Worm (Caenorhabditis elegans) whole organism, L3 larva: ENCODE measurements around the gene Y102F5A.1.

Source experiments
- aly-2 ChIP-seq: fragments of 150-350 bp; optimal IDR thresholded peaks from 2 replicates; lab custom pipeline; 2014; ENCODE audit warnings: missing biosample characterization, missing genetic modification characterization
- ama-1 ChIP-seq: fragments of 150-350 bp; optimal IDR thresholded peaks from 2 replicates; lab custom pipeline; 2018
- ceh-9 ChIP-seq: sonication (generic microtip); optimal IDR thresholded peaks from 2 replicates; lab custom pipeline; 2018; ENCODE audit warnings: missing biosample characterization, missing genetic modification characterization
- elt-1 ChIP-seq: fragments of 150-350 bp; optimal IDR thresholded peaks from 2 replicates; lab custom pipeline; 2014; ENCODE audit warnings: missing biosample characterization, missing genetic modification characterization
- elt-2 ChIP-seq: sonication (generic microtip); optimal IDR thresholded peaks from 2 replicates; lab custom pipeline; 2016; ENCODE audit warnings: missing genetic modification reagents, mild to moderate bottlenecking, missing genetic modification characterization, missing compliant biosample characterization
- fkh-10 ChIP-seq: sonication (generic microtip); optimal IDR thresholded peaks from 2 replicates; lab custom pipeline; 2017; ENCODE audit warnings: missing biosample characterization, missing genetic modification reagents, missing genetic modification characterization
- fkh-2 ChIP-seq: fragments of 150-350 bp; optimal IDR thresholded peaks from 2 replicates; lab custom pipeline; 2014; ENCODE audit warnings: missing biosample characterization, missing genetic modification reagents, missing genetic modification characterization
- nhr-237 ChIP-seq: fragments of 150-350 bp; optimal IDR thresholded peaks from 2 replicates; lab custom pipeline; 2014; ENCODE audit warnings: missing biosample characterization, missing genetic modification characterization
- nhr-28 ChIP-seq: fragments of 150-350 bp; optimal IDR thresholded peaks from 2 replicates; lab custom pipeline; 2014; ENCODE audit warnings: missing biosample characterization, missing genetic modification characterization
- unc-62 ChIP-seq: fragments of 150-350 bp; sonication (generic microtip); optimal IDR thresholded peaks from 4 replicates; lab custom pipeline; 2014; ENCODE audit warnings: missing biosample characterization, missing genetic modification reagents, missing genetic modification characterization
- zag-1 ChIP-seq: fragments of 150-350 bp; optimal IDR thresholded peaks from 2 replicates; lab custom pipeline; 2014; ENCODE audit warnings: missing biosample characterization, missing genetic modification characterization

ce11 chrX:11737053-11737452 lies 47.1 kb downstream of the Y102F5A.1 start, which contains the start of gene D1053.3:
- TF ChIP-seq nhr-237 (tag; lab: Kevin White, UChicago) (no peak), fkh-2 (tag; lab: Kevin White, UChicago) (no peak), elt-1 (tag; lab: Kevin White, UChicago) (no peak), zag-1 (tag; lab: Kevin White, UChicago) (no peak), ama-1 (lab: Kevin White, UChicago) (no peak), nhr-28 (tag; lab: Kevin White, UChicago) (no peak), aly-2 (no peak), ceh-9 (tag; lab: Kevin White, UChicago) (no peak), fkh-10 (GFP tag; lab: Kevin White, UChicago) (no peak), unc-62 (no peak), elt-2 (tag; lab: Kevin White, UChicago) (no peak)
